Fruit fly (Drosophila melanogaster): ENCODE measurements around the gene Acsx1L.

- TF ChIP-seq Clk (GFP tag; optimal IDR thresholded peaks at IDR 0.05) (no peak), Mnt (GFP tag; optimal IDR thresholded peaks at IDR 0.05) (no peak), CG5204 (GFP tag; optimal IDR thresholded peaks at IDR 0.05) (no peak), CG11617 (GFP tag; optimal IDR thresholded peaks at IDR 0.05) (no peak), CG7045 (GFP tag; optimal IDR thresholded peaks at IDR 0.05) (no peak), cic (GFP tag; optimal IDR thresholded peaks at IDR 0.05) (no peak), CG33017 (tag; optimal IDR thresholded peaks at IDR 0.05) (no peak), tj (GFP tag; optimal IDR thresholded peaks at IDR 0.05) (no peak), bab1 (GFP tag; optimal IDR thresholded peaks at IDR 0.05) (no peak)
Observed at dm6 chr3R:19730415-19730814, 42.6 kb downstream of the Acsx1L start, which contains the start of gene GluClalpha.

Data from whole organism, adult.